Fruit fly (Drosophila melanogaster) whole organism, embryonic: Measurements from ENCODE around the gene Noc2.
A peak's percentile ranks its signal among the peaks of the same experiment; 100 is the strongest.

Experiments used
- Ada2b ChIP-seq: fragments of 200-800 bp; sonication (Bioruptor generic); IDR thresholded peaks from 2 replicates; pipeline ENCODE4 v1.3.6; 2022; ENCODE audit warnings: missing biosample characterization, missing genetic modification characterization
- Antp ChIP-seq: fragments of 200-800 bp; sonication (Bioruptor generic); optimal IDR thresholded peaks from 3 replicates; lab custom pipeline; 2016; ENCODE audit warnings: missing biosample characterization, missing genetic modification characterization
- B-H1 ChIP-seq: fragments of 200-800 bp; sonication (Bioruptor generic); IDR thresholded peaks from 3 replicates; pipeline ENCODE4 v1.3.6; 2022; ENCODE audit warnings: missing biosample characterization, missing genetic modification characterization
- CG10274 ChIP-seq: fragments of 200-800 bp; sonication (Bioruptor generic); optimal IDR thresholded peaks from 3 replicates; lab custom pipeline; 2017; ENCODE audit warnings: missing biosample characterization, mild to moderate bottlenecking, missing genetic modification characterization
- CG10462 ChIP-seq: fragments of 200-800 bp; sonication (Bioruptor generic); optimal IDR thresholded peaks from 2 replicates; lab custom pipeline; 2016; ENCODE audit warnings: missing biosample characterization, missing genetic modification characterization
- CG10979 ChIP-seq: fragments of 200-800 bp; sonication (Bioruptor generic); optimal IDR thresholded peaks from 2 replicates; lab custom pipeline; 2018; ENCODE audit warnings: missing biosample characterization, mild to moderate bottlenecking, missing genetic modification characterization, moderate library complexity
- CG11093 ChIP-seq: fragments of 200-800 bp; sonication (Bioruptor generic); IDR thresholded peaks from 3 replicates; pipeline ENCODE4 v1.3.6; 2022; ENCODE audit warnings: missing biosample characterization, missing genetic modification characterization
- CG11247 ChIP-seq: fragments of 200-800 bp; sonication (Bioruptor generic); IDR thresholded peaks from 2 replicates; pipeline ENCODE4 v1.3.6; 2022; ENCODE audit warnings: missing biosample characterization, missing genetic modification characterization
- CG11723 ChIP-seq: fragments of 200-800 bp; sonication (Bioruptor generic); optimal IDR thresholded peaks from 2 replicates; lab custom pipeline; 2017; ENCODE audit warnings: missing biosample characterization, mild to moderate bottlenecking, missing genetic modification characterization
- CG12219 ChIP-seq: fragments of 200-800 bp; sonication (Bioruptor generic); optimal IDR thresholded peaks from 3 replicates; lab custom pipeline; 2018; ENCODE audit warnings: missing biosample characterization, mild to moderate bottlenecking, missing genetic modification characterization
- CG12942 ChIP-seq: fragments of 200-800 bp; sonication (Bioruptor generic); optimal IDR thresholded peaks from 3 replicates; lab custom pipeline; 2016; ENCODE audit warnings: missing biosample characterization, missing genetic modification characterization
- CG13123 ChIP-seq: fragments of 200-800 bp; sonication (Bioruptor generic); optimal IDR thresholded peaks from 2 replicates; lab custom pipeline; 2016; ENCODE audit warnings: missing biosample characterization, missing genetic modification characterization
- CG13287 ChIP-seq: fragments of 200-800 bp; sonication (Bioruptor generic); IDR thresholded peaks from 2 replicates; pipeline ENCODE4 v1.3.6; 2022; ENCODE audit warnings: missing biosample characterization, missing genetic modification characterization; ENCODE audit not compliant: partially characterized antibody
- CG18764 ChIP-seq: fragments of 200-800 bp; sonication (Bioruptor generic); optimal IDR thresholded peaks from 3 replicates; lab custom pipeline; 2016; ENCODE audit warnings: missing biosample characterization, missing genetic modification characterization
- CG2120 ChIP-seq: fragments of 200-800 bp; sonication (Bioruptor generic); optimal IDR thresholded peaks from 3 replicates; lab custom pipeline; 2016; ENCODE audit warnings: missing biosample characterization, missing genetic modification characterization
- CG2202 ChIP-seq: fragments of 200-800 bp; sonication (Bioruptor generic); optimal IDR thresholded peaks from 2 replicates; lab custom pipeline; 2018; ENCODE audit warnings: missing biosample characterization, mild to moderate bottlenecking, missing genetic modification characterization
- CG34224 ChIP-seq: fragments of 200-800 bp; sonication (Bioruptor generic); IDR thresholded peaks from 3 replicates; pipeline ENCODE4 v1.3.6; 2022; ENCODE audit warnings: missing biosample characterization, missing genetic modification characterization; ENCODE audit not compliant: partially characterized antibody
- CG3726 ChIP-seq: fragments of 200-800 bp; sonication (Bioruptor generic); IDR thresholded peaks from 3 replicates; pipeline ENCODE4, ENCODE4 v1.3.6; 2022; ENCODE audit warnings: missing biosample characterization, missing genetic modification characterization
- CG3838 ChIP-seq: fragments of 200-800 bp; sonication (Bioruptor generic); optimal IDR thresholded peaks from 3 replicates; lab custom pipeline; 2016; ENCODE audit warnings: missing biosample characterization, missing genetic modification characterization
- CG3847 ChIP-seq: fragments of 200-800 bp; sonication (Bioruptor generic); IDR thresholded peaks from 2 replicates; pipeline ENCODE4 v1.3.6; 2022; ENCODE audit warnings: missing biosample characterization, missing genetic modification characterization
- CG6272 ChIP-seq: fragments of 200-800 bp; sonication (Bioruptor generic); IDR thresholded peaks from 2 replicates; pipeline ENCODE4 v1.3.6; 2022; ENCODE audit warnings: missing biosample characterization, missing genetic modification characterization
- CG6791 ChIP-seq: fragments of 200-800 bp; sonication (Bioruptor generic); IDR thresholded peaks from 3 replicates; pipeline ENCODE4 v1.3.6; 2022; ENCODE audit warnings: missing biosample characterization, missing genetic modification characterization; ENCODE audit not compliant: partially characterized antibody
- Dbx ChIP-seq: fragments of 200-800 bp; sonication (Bioruptor generic); IDR thresholded peaks from 3 replicates; pipeline ENCODE4 v1.3.6; 2022; ENCODE audit warnings: missing biosample characterization, missing genetic modification characterization
- Dfd ChIP-seq, 2 experiments: fragments of >200 bp; optimal IDR thresholded peaks; 2 replicates each; lab custom pipeline; 2017; ENCODE audit warnings: missing biosample characterization in 2 of 2, missing genetic modification characterization in 2 of 2
- Dip3 ChIP-seq: fragments of 200-800 bp; sonication (Bioruptor generic); optimal IDR thresholded peaks from 3 replicates; lab custom pipeline; 2016; ENCODE audit warnings: missing biosample characterization, missing genetic modification characterization
- Dref ChIP-seq: fragments of 200-800 bp; sonication (Bioruptor generic); IDR thresholded peaks from 2 replicates; pipeline ENCODE4 v1.3.6; 2022; ENCODE audit warnings: missing biosample characterization, missing genetic modification characterization
- Ets65A ChIP-seq: fragments of 200-800 bp; sonication (Bioruptor generic); peaks from one replicate; lab custom pipeline; 2016; ENCODE audit warnings: missing biosample characterization, missing genetic modification characterization
- Ets97D ChIP-seq: fragments of 200-800 bp; sonication (Bioruptor generic); optimal IDR thresholded peaks from 3 replicates; lab custom pipeline; 2016; ENCODE audit warnings: missing biosample characterization, missing genetic modification characterization
- Hmx ChIP-seq: fragments of 200-800 bp; sonication (Bioruptor generic); optimal IDR thresholded peaks from 2 replicates; lab custom pipeline; 2016; ENCODE audit warnings: missing biosample characterization, missing genetic modification characterization
- Oli ChIP-seq: fragments of 200-800 bp; sonication (Bioruptor generic); optimal IDR thresholded peaks from 2 replicates; lab custom pipeline; 2018; ENCODE audit warnings: missing biosample characterization, mild to moderate bottlenecking, missing genetic modification characterization, moderate library complexity
- Rx ChIP-seq: fragments of 200-800 bp; sonication (Bioruptor generic); IDR thresholded peaks from 2 replicates; pipeline ENCODE4 v1.3.6; 2022; ENCODE audit warnings: missing biosample characterization, missing genetic modification characterization
- al ChIP-seq: fragments of 200-800 bp; sonication (Bioruptor generic); IDR thresholded peaks from 2 replicates; pipeline ENCODE4 v1.3.6; 2022; ENCODE audit warnings: missing biosample characterization, missing genetic modification characterization
- aop ChIP-seq: fragments of 200-800 bp; sonication (Bioruptor generic); IDR thresholded peaks from 2 replicates; pipeline ENCODE4 v1.3.6; 2022; ENCODE audit warnings: missing biosample characterization, missing genetic modification characterization
- cg ChIP-seq: fragments of 200-800 bp; sonication (Bioruptor generic); optimal IDR thresholded peaks from 3 replicates; lab custom pipeline; 2019; ENCODE audit warnings: missing biosample characterization, mild to moderate bottlenecking, missing genetic modification characterization, moderate library complexity
- croc ChIP-seq: fragments of 200-800 bp; sonication (Bioruptor generic); conservative IDR thresholded peaks from 3 replicates; pipeline ENCODE4 v1.3.6; 2022; ENCODE audit warnings: missing biosample characterization, missing genetic modification characterization
- dm ChIP-seq: fragments of 200-800 bp; sonication (Bioruptor generic); optimal IDR thresholded peaks from 3 replicates; lab custom pipeline; 2016; ENCODE audit warnings: missing biosample characterization, missing genetic modification characterization
- dysf ChIP-seq: fragments of 200-800 bp; sonication (Bioruptor generic); IDR thresholded peaks from 3 replicates; pipeline ENCODE4 v1.3.6; 2022; ENCODE audit warnings: missing biosample characterization, missing genetic modification characterization
- hbn ChIP-seq: fragments of 200-800 bp; sonication (Bioruptor generic); IDR thresholded peaks from 2 replicates; pipeline ENCODE4 v1.3.6; 2022; ENCODE audit warnings: missing biosample characterization, missing genetic modification characterization; ENCODE audit not compliant: partially characterized antibody
- nom ChIP-seq: fragments of 200-800 bp; sonication (Bioruptor generic); optimal IDR thresholded peaks from 2 replicates; lab custom pipeline; 2017; ENCODE audit warnings: missing biosample characterization, missing genetic modification characterization, mild to moderate bottlenecking, moderate library complexity, missing genetic modification reagents
- org-1 ChIP-seq: fragments of 200-800 bp; sonication (Bioruptor generic); optimal IDR thresholded peaks from 2 replicates; lab custom pipeline; 2017; ENCODE audit warnings: missing biosample characterization, missing genetic modification characterization
- phol ChIP-seq: fragments of 200-800 bp; sonication (Bioruptor generic); optimal IDR thresholded peaks from 3 replicates; lab custom pipeline; 2018; ENCODE audit warnings: missing biosample characterization, mild to moderate bottlenecking, missing genetic modification characterization, moderate library complexity
- slou ChIP-seq: fragments of 200-800 bp; sonication (Bioruptor generic); optimal IDR thresholded peaks from 3 replicates; lab custom pipeline; 2016; ENCODE audit warnings: missing biosample characterization, missing genetic modification characterization
- slp2 ChIP-seq: fragments of 200-800 bp; sonication (Bioruptor generic); optimal IDR thresholded peaks from 2 replicates; lab custom pipeline; 2016; ENCODE audit warnings: missing biosample characterization, missing genetic modification characterization
- so ChIP-seq: fragments of 200-800 bp; sonication (Bioruptor generic); IDR thresholded peaks from 3 replicates; pipeline ENCODE4 v1.3.6; 2022; ENCODE audit warnings: missing biosample characterization, missing genetic modification characterization
- sob ChIP-seq: fragments of 200-800 bp; sonication (Bioruptor generic); IDR thresholded peaks from 2 replicates; pipeline ENCODE4 v1.3.6; 2022; ENCODE audit warnings: missing biosample characterization, missing genetic modification characterization
- tap ChIP-seq: fragments of 200-800 bp; optimal IDR thresholded peaks from 3 replicates; lab custom pipeline; 2019; ENCODE audit warnings: missing biosample characterization, mild to moderate bottlenecking, missing genetic modification characterization, moderate library complexity
- tna ChIP-seq: fragments of 200-800 bp; sonication (Bioruptor generic); IDR thresholded peaks from 2 replicates; pipeline ENCODE4 v1.3.6; 2022; ENCODE audit warnings: missing biosample characterization, missing genetic modification characterization; ENCODE audit not compliant: partially characterized antibody
- vnd ChIP-seq: fragments of 200-800 bp; sonication (Bioruptor generic); IDR thresholded peaks from 3 replicates; pipeline ENCODE4 v1.3.6; 2022; ENCODE audit warnings: missing biosample characterization, missing genetic modification characterization; ENCODE audit not compliant: partially characterized antibody
- vvl ChIP-seq: fragments of 200-800 bp; sonication (Bioruptor generic); IDR thresholded peaks from 2 replicates; pipeline ENCODE4 v1.3.6; 2022; ENCODE audit warnings: missing biosample characterization, missing genetic modification characterization
- zen2 ChIP-seq: fragments of 200-800 bp; sonication (Bioruptor generic); IDR thresholded peaks from 3 replicates; pipeline ENCODE4 v1.3.6; 2022; ENCODE audit warnings: missing biosample characterization, missing genetic modification characterization; ENCODE audit not compliant: partially characterized antibody

The Noc2 gene

dm6 chr2L:21156156-21157040, 7.0 kb upstream of the Noc2 start, which contains the start of the genes Mpp6 and E2f2 (continued):
- peak; percentile 87 for TF ChIP-seq Dbx
- no peak for TF ChIP-seq CG10274 (GFP tag; lab: Kevin White, UChicago)
- peak; percentile 58 for TF ChIP-seq Ets97D (GFP tag; lab: Kevin White, UChicago)
- TF ChIP-seq dm: peak; percentile 75
- no peak for TF ChIP-seq CG10462 (GFP tag; lab: Kevin White, UChicago)
- TF ChIP-seq CG18764: no peak
- no peak for TF ChIP-seq Hmx
- TF ChIP-seq hbn: peak; percentile 87
- TF ChIP-seq CG11723 (GFP tag; lab: Kevin White, UChicago): no peak
- TF ChIP-seq Dref: peak; percentile 87
- no peak for TF ChIP-seq CG13123 (GFP tag; lab: Kevin White, UChicago)
- no peak for TF ChIP-seq org-1 (GFP tag; lab: Kevin White, UChicago)
- peak; percentile 29 for TF ChIP-seq Dip3 (GFP tag; lab: Kevin White, UChicago)
- peak; percentile 63; the same call in 1 of the 2 replicates for TF ChIP-seq vvl (GFP tag; lab: Robert Waterston, UW)
- TF ChIP-seq CG10979 (tag; lab: Kevin White, UChicago): no peak
- no peak for TF ChIP-seq aop
- peak; percentile 50; the same call in 1 of the 2 replicates for TF ChIP-seq CG6272
- no peak for TF ChIP-seq Rx (GFP tag; lab: Robert Waterston, UW)
- TF ChIP-seq croc: no peak
- TF ChIP-seq dysf: peak; percentile 29; the same call in 1 of the 3 replicates
- peak; percentile 79 for TF ChIP-seq CG13287 (GFP tag; lab: Robert Waterston, UW)
- TF ChIP-seq zen2 (GFP tag; lab: Robert Waterston, UW): peak; percentile 83
- no peak for TF ChIP-seq tap (tag; lab: Kevin White, UChicago)
- no peak for TF ChIP-seq Ada2b (GFP tag; lab: Robert Waterston, UW)
- peak; percentile 28 for TF ChIP-seq Antp (GFP tag; lab: Kevin White, UChicago)
- peak; percentile 71 for TF ChIP-seq CG11247 (GFP tag; lab: Robert Waterston, UW)
- no peak for TF ChIP-seq cg
- no peak for TF ChIP-seq CG2202
- peak; percentile 79 for TF ChIP-seq vnd (GFP tag; lab: Robert Waterston, UW)
- no peak for TF ChIP-seq Oli (tag; lab: Kevin White, UChicago)
- peak; percentile 86 for TF ChIP-seq sob (GFP tag; lab: Robert Waterston, UW)
- TF ChIP-seq CG12219 (GFP tag; lab: Kevin White, UChicago): no peak
- no peak for TF ChIP-seq slou (GFP tag; lab: Kevin White, UChicago)
- no peak for TF ChIP-seq CG11093 (GFP tag; lab: Robert Waterston, UW)
- no peak for TF ChIP-seq B-H1
- peak; percentile 11 for TF ChIP-seq nom (GFP tag; lab: Kevin White, UChicago)
- peak; percentile 82 for TF ChIP-seq CG3847
- peak; percentile 68 for TF ChIP-seq CG34224 (GFP tag; lab: Robert Waterston, UW)
- TF ChIP-seq CG3838 (GFP tag; lab: Kevin White, UChicago): no peak
- peak; percentile 61 for TF ChIP-seq CG2120 (GFP tag; lab: Kevin White, UChicago)
- peak; percentile 89 for TF ChIP-seq CG6791 (GFP tag; lab: Robert Waterston, UW)
- TF ChIP-seq so (GFP tag; lab: Robert Waterston, UW): no peak
- peak; percentile 92 for TF ChIP-seq phol (tag; lab: Kevin White, UChicago)
- peak; percentile 93 for TF ChIP-seq Ets65A (GFP tag; lab: Kevin White, UChicago)
- TF ChIP-seq al (GFP tag; lab: Robert Waterston, UW): peak; percentile 29; the same call in 1 of the 2 replicates
- peak; percentile 6 for TF ChIP-seq CG12942 (GFP tag; lab: Kevin White, UChicago)
- no peak for TF ChIP-seq CG3726 (GFP tag; lab: Robert Waterston, UW)
- peak; percentile 66 for TF ChIP-seq tna (GFP tag; lab: Robert Waterston, UW)
- TF ChIP-seq slp2: peak; percentile 0
- no peak for TF ChIP-seq Dfd (GFP tag; optimal IDR thresholded peaks at IDR 0.05; lab: Kevin White, UChicago)
